Worm (Caenorhabditis elegans): ENCODE results near the gene nspc-14.

DNA sequence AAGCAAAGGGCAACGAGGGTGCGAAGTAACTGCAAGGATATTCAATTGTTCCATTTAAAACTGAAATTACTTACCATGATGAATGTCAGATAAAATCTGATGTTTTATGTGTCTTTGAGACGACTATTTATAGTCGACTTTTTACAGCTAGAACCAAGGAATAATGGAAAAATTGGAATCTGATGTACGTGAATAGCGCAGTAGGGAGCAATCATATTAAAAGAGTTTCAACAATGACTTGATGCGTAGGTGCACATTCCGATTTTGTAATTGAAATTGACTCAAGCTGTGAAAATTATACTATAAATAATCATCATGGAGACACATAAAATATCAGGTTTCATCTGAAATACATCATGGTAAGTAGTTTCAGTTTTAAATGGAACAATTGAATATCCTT lies 15.6 kb downstream of the nspc-14 start, which contains the start of the genes nspc-9 and nspc-10:
- TF ChIP-seq elt-2 (tag; optimal IDR thresholded peaks at IDR 0.05): no peak
- TF ChIP-seq nhr-11 (tag; optimal IDR thresholded peaks at IDR 0.05): no peak
- no peak for TF ChIP-seq grh-1 (GFP tag; IDR thresholded peaks at IDR 0.05)
- TF ChIP-seq C04F5.9 (tag; optimal IDR thresholded peaks at IDR 0.05): no peak
- TF ChIP-seq pqm-1 (tag; optimal IDR thresholded peaks at IDR 0.05): no peak
- TF ChIP-seq ceh-82 (tag; optimal IDR thresholded peaks at IDR 0.05): no peak
- no peak for TF ChIP-seq unc-130 (tag; optimal IDR thresholded peaks at IDR 0.05)
- TF ChIP-seq aly-2 (tag; optimal IDR thresholded peaks at IDR 0.05): no peak
- TF ChIP-seq jun-1 (tag; optimal IDR thresholded peaks at IDR 0.05): no peak
